Fruit fly (Drosophila melanogaster) whole organism, pupa: ENCODE measurements around the gene CG18294.
"Not testable (repeated sequence)": the region's sequence is repeated elsewhere in the genome, so short reads cannot be mapped to it uniquely, and the experiment has no call there.

Experiments
- CG10348 ChIP-seq: fragments of 200-800 bp; sonication (Bioruptor generic); IDR thresholded peaks from 2 replicates; pipeline ENCODE4 v1.3.6; 2022; ENCODE audit warnings: missing biosample characterization, missing genetic modification characterization
- CG12605 ChIP-seq: fragments of 200-800 bp; sonication (Bioruptor generic); IDR thresholded peaks from 2 replicates; pipeline ENCODE4 v1.3.6; 2022; ENCODE audit warnings: missing biosample characterization, missing genetic modification characterization
- CG13204 ChIP-seq: fragments of 200-800 bp; sonication (Bioruptor generic); optimal IDR thresholded peaks from 2 replicates; lab custom pipeline; 2018; ENCODE audit warnings: missing biosample characterization, mild to moderate bottlenecking, missing genetic modification characterization, moderate library complexity
- CG14655 ChIP-seq: fragments of 200-800 bp; sonication (Bioruptor generic); optimal IDR thresholded peaks from 3 replicates; lab custom pipeline; 2017; ENCODE audit warnings: mild to moderate bottlenecking, missing biosample characterization, missing genetic modification reagents, missing genetic modification characterization
- CG15710 ChIP-seq: fragments of 200-800 bp; sonication (Bioruptor generic); optimal IDR thresholded peaks from 2 replicates; lab custom pipeline; 2018; ENCODE audit warnings: missing biosample characterization, mild to moderate bottlenecking, missing genetic modification characterization, moderate library complexity
- CG17806 ChIP-seq: fragments of 200-800 bp; sonication (Bioruptor generic); optimal IDR thresholded peaks from 2 replicates; lab custom pipeline; 2018; ENCODE audit warnings: missing biosample characterization, mild to moderate bottlenecking, missing genetic modification characterization, moderate library complexity
- CG32121 ChIP-seq: fragments of 200-800 bp; sonication (Bioruptor generic); IDR thresholded peaks from 2 replicates; pipeline ENCODE4 v1.3.6; 2022; ENCODE audit warnings: missing biosample characterization, missing genetic modification characterization
- CG34367 ChIP-seq: fragments of 200-800 bp; sonication (Bioruptor generic); optimal IDR thresholded peaks from 2 replicates; lab custom pipeline; 2018; ENCODE audit warnings: missing biosample characterization, mild to moderate bottlenecking, missing genetic modification characterization
- CG4496 ChIP-seq: fragments of 200-800 bp; sonication (Bioruptor generic); IDR thresholded peaks from 3 replicates; pipeline ENCODE4 v1.3.6; 2022; ENCODE audit warnings: missing biosample characterization, missing genetic modification characterization
- CG8159 ChIP-seq: fragments of 200-800 bp; sonication (Bioruptor generic); optimal IDR thresholded peaks from 3 replicates; lab custom pipeline; 2018; ENCODE audit warnings: missing biosample characterization, mild to moderate bottlenecking, missing genetic modification characterization, moderate library complexity
- CG8301 ChIP-seq: fragments of 200-800 bp; sonication (Bioruptor generic); optimal IDR thresholded peaks from 2 replicates; lab custom pipeline; 2018; ENCODE audit warnings: missing biosample characterization, mild to moderate bottlenecking, missing genetic modification characterization
- CG9948 ChIP-seq: fragments of 200-800 bp; sonication (Bioruptor generic); optimal IDR thresholded peaks from 2 replicates; lab custom pipeline; 2018; ENCODE audit warnings: missing biosample characterization, mild to moderate bottlenecking, missing genetic modification characterization, moderate library complexity
- D1 ChIP-seq: fragments of 200-800 bp; sonication (Bioruptor generic); optimal IDR thresholded peaks from 2 replicates; lab custom pipeline; 2018; ENCODE audit warnings: missing biosample characterization, mild to moderate bottlenecking, missing genetic modification characterization, moderate library complexity
- Ets98B ChIP-seq: fragments of 200-800 bp; sonication (Bioruptor generic); IDR thresholded peaks from 2 replicates; pipeline ENCODE4 v1.3.6; 2022; ENCODE audit warnings: missing biosample characterization, missing genetic modification characterization
- Pif1A ChIP-seq: fragments of 200-800 bp; sonication (Bioruptor generic); optimal IDR thresholded peaks from 3 replicates; lab custom pipeline; 2016; ENCODE audit warnings: missing biosample characterization, missing genetic modification characterization
- Pif1B ChIP-seq: fragments of 200-800 bp; sonication (Bioruptor generic); optimal IDR thresholded peaks from 3 replicates; lab custom pipeline; 2016; ENCODE audit warnings: missing biosample characterization, missing genetic modification characterization
- Snoo ChIP-seq: fragments of 200-800 bp; sonication (Bioruptor generic); optimal IDR thresholded peaks from 3 replicates; lab custom pipeline; 2017; ENCODE audit warnings: missing biosample characterization, mild to moderate bottlenecking, missing genetic modification characterization, inconsistent platforms
- fd96Ca ChIP-seq: fragments of 200-800 bp; sonication (Bioruptor generic); IDR thresholded peaks from 3 replicates; pipeline ENCODE4 v1.3.6; 2022; ENCODE audit warnings: missing biosample characterization, missing genetic modification characterization
- gl ChIP-seq: fragments of 200-800 bp; sonication (Bioruptor generic); optimal IDR thresholded peaks from 2 replicates; lab custom pipeline; 2018; ENCODE audit warnings: missing biosample characterization, mild to moderate bottlenecking, missing genetic modification characterization
- rn ChIP-seq: fragments of 200-800 bp; sonication (Bioruptor generic); IDR thresholded peaks from 2 replicates; pipeline ENCODE4 v1.3.6; 2022; ENCODE audit warnings: missing biosample characterization, missing genetic modification characterization

The CG18294 gene

dm6 chr3L:19482014-19482413 is 6.6 kb upstream of the CG18294 start:
- no peak for TF ChIP-seq fd96Ca
- TF ChIP-seq CG13204 (GFP tag; lab: Kevin White, UChicago): no peak
- no peak for TF ChIP-seq Pif1B (GFP tag; lab: Kevin White, UChicago)
- no peak for TF ChIP-seq CG9948 (tag; lab: Kevin White, UChicago)

- TF ChIP-seq CG4496 (GFP tag; lab: Robert Waterston, UW) (0 out of 3 replicates have a peak, but pooled peaks have one; percentile 30), Pif1B (GFP tag; lab: Kevin White, UChicago) (no peak), fd96Ca (0 out of 3 replicates have a peak, but pooled peaks have one; percentile 10)
Observed at dm6 chr3L:19481209-19481608, 5.8 kb upstream of the CG18294 start.

dm6 chr3L:19472128-19472527 is 3.2 kb downstream of the CG18294 start, which contains the start of the genes 825-Oak and CG12519:
Gene 825-Oak, minus strand, starts transcription at chr3L:19472228.
Gene CG12519, plus strand, starts transcription at chr3L:19472491.
- TF ChIP-seq CG13204 (GFP tag; lab: Kevin White, UChicago); rn (GFP tag; lab: Robert Waterston, UW); CG4496 (GFP tag; lab: Robert Waterston, UW): not testable (repeated sequence)
- TF ChIP-seq, all 21 proteins: peak for 0; not testable (repeated sequence) for 21

dm6 chr3L:19466979-19467378 is 8.4 kb downstream of the CG18294 start, which contains the start of the genes CG14096 and CG32214:
Gene CG14096, minus strand, starts transcription at chr3L:19467079.
Gene CG32214, plus strand, starts transcription at chr3L:19467346.
- TF ChIP-seq CG17806 (tag; lab: Kevin White, UChicago); D1; Ets98B (GFP tag; lab: Robert Waterston, UW): not testable (repeated sequence)

dm6 chr3L:19464659-19465058 is 10.7 kb downstream of the CG18294 start, which contains the start of gene CG14095:
Gene CG14095, minus strand, starts transcription at chr3L:19464759.
- TF ChIP-seq fd96Ca: no peak
- TF ChIP-seq CG32121 (GFP tag; lab: Robert Waterston, UW): no peak
- TF ChIP-seq Pif1A: no peak
- no peak for TF ChIP-seq CG12605 (GFP tag; lab: Robert Waterston, UW)
- TF ChIP-seq CG8159 (tag; lab: Kevin White, UChicago): no peak
- no peak for TF ChIP-seq CG17806 (tag; lab: Kevin White, UChicago)
- TF ChIP-seq CG34367 (tag; lab: Kevin White, UChicago): no peak
- no peak for TF ChIP-seq CG10348
- TF ChIP-seq CG4496 (GFP tag; lab: Robert Waterston, UW): no peak
- TF ChIP-seq D1: no peak
- no peak for TF ChIP-seq Snoo (tag; lab: Kevin White, UChicago)
- no peak for TF ChIP-seq rn (GFP tag; lab: Robert Waterston, UW)
- no peak for TF ChIP-seq Pif1B (GFP tag; lab: Kevin White, UChicago)
- no peak for TF ChIP-seq Ets98B (GFP tag; lab: Robert Waterston, UW)
- no peak for TF ChIP-seq CG8301

- TF ChIP-seq CG14655 (peak; percentile 40), CG34367 (tag; lab: Kevin White, UChicago) (no peak), Ets98B (GFP tag; lab: Robert Waterston, UW) (no peak), Snoo (tag; lab: Kevin White, UChicago) (no peak), CG9948 (tag; lab: Kevin White, UChicago) (no peak), CG15710 (tag; lab: Kevin White, UChicago) (no peak), CG4496 (GFP tag; lab: Robert Waterston, UW) (no peak), CG17806 (tag; lab: Kevin White, UChicago) (no peak), CG8159 (tag; lab: Kevin White, UChicago) (peak; percentile 29), gl (tag; lab: Kevin White, UChicago) (no peak), rn (GFP tag; lab: Robert Waterston, UW) (no peak), CG32121 (GFP tag; lab: Robert Waterston, UW) (no peak), Pif1A (no peak)
Observed at dm6 chr3L:19446394-19447349, 28.7 kb downstream of the CG18294 start, which contains the start of the genes CG33062 and Chd3. Gene CG33062, minus strand, starts transcription at chr3L:19446444. Gene Chd3, plus strand, starts transcription at chr3L:19447173.

dm6 chr3L:19444092-19444491 is 31.3 kb downstream of the CG18294 start:
- TF ChIP-seq CG12605 (GFP tag; lab: Robert Waterston, UW) (no peak), CG4496 (GFP tag; lab: Robert Waterston, UW) (0 out of 3 replicates have a peak, but pooled peaks have one; percentile 29), CG8159 (tag; lab: Kevin White, UChicago) (peak; percentile 26), CG34367 (tag; lab: Kevin White, UChicago) (peak; percentile 0), gl (tag; lab: Kevin White, UChicago) (no peak), CG15710 (tag; lab: Kevin White, UChicago) (peak; percentile 22), CG9948 (tag; lab: Kevin White, UChicago) (peak; percentile 25), CG17806 (tag; lab: Kevin White, UChicago) (peak; percentile 32)
